Worm (Caenorhabditis elegans) whole organism, young adult: ENCODE results near the gene jamp-1.
A peak's percentile ranks its signal among the peaks of the same experiment; 100 is the strongest.

Source experiments
- B0261.1 ChIP-seq: sonication (generic microtip); optimal IDR thresholded peaks from 2 replicates; lab custom pipeline; 2016; ENCODE audit warnings: mild to moderate bottlenecking, missing genetic modification characterization, moderate library complexity, missing compliant biosample characterization
- B0336.3 ChIP-seq: fragments of 200-800 bp; sonication (Bioruptor generic); IDR thresholded peaks from 2 replicates; pipeline ENCODE4 v1.3.6; 2022; ENCODE audit warnings: missing genetic modification characterization, missing compliant biosample characterization
- D2030.7 ChIP-seq: fragments of 200-800 bp; sonication (Bioruptor generic); IDR thresholded peaks from 2 replicates; pipeline ENCODE4 v1.3.6; 2022; ENCODE audit warnings: missing genetic modification reagents, missing genetic modification characterization, missing compliant biosample characterization
- F23B12.7 ChIP-seq: sonication (generic microtip); optimal IDR thresholded peaks from 2 replicates; lab custom pipeline; 2017; ENCODE audit warnings: missing genetic modification characterization, mild to moderate bottlenecking, missing compliant biosample characterization, antibody characterized with exemption, moderate library complexity; ENCODE audit not compliant: insufficient read depth
- F33H1.4 ChIP-seq: fragments of 200-800 bp; sonication (Bioruptor generic); IDR thresholded peaks from 2 replicates; pipeline ENCODE4 v1.3.6; 2022; ENCODE audit warnings: missing genetic modification reagents, missing genetic modification characterization, missing compliant biosample characterization
- F52B5.7 ChIP-seq: sonication (generic microtip); optimal IDR thresholded peaks from 2 replicates; lab custom pipeline; 2016; ENCODE audit warnings: mild to moderate bottlenecking, missing genetic modification characterization, missing compliant biosample characterization
- K12H6.12 ChIP-seq: fragments of 200-800 bp; sonication (Bioruptor generic); optimal IDR thresholded peaks from 2 replicates; lab custom pipeline; 2018; ENCODE audit warnings: mild to moderate bottlenecking, missing genetic modification characterization, missing compliant biosample characterization
- akir-1 ChIP-seq: fragments of 200-800 bp; sonication (Bioruptor generic); optimal IDR thresholded peaks from 2 replicates; lab custom pipeline; 2018; ENCODE audit warnings: mild to moderate bottlenecking, missing genetic modification characterization, moderate library complexity, missing compliant biosample characterization
- ama-1 ChIP-seq, 3 experiments: fragments of 150-350 bp in 1 of 3; sonication (generic microtip) in 2 of 3; optimal IDR thresholded peaks; 2 replicates each; lab custom pipeline; 2014 to 2018; ENCODE audit warnings: missing biosample characterization in 2 of 3, missing genetic modification characterization in 2 of 3, missing genetic modification reagents in 2 of 3
- aptf-2 ChIP-seq: fragments of 200-800 bp; sonication (Bioruptor generic); conservative IDR thresholded peaks from 2 replicates; pipeline ENCODE4 v1.3.6; 2022; ENCODE audit warnings: missing genetic modification reagents, missing genetic modification characterization, missing compliant biosample characterization
- aptf-3 ChIP-seq: fragments of 200-800 bp; sonication (Bioruptor generic); IDR thresholded peaks from 2 replicates; pipeline ENCODE4 v1.3.6; 2022; ENCODE audit warnings: missing genetic modification characterization, missing compliant biosample characterization
- attf-3 ChIP-seq: fragments of 200-800 bp; sonication (Bioruptor generic); conservative IDR thresholded peaks from 2 replicates; pipeline ENCODE4 v1.3.6; 2022; ENCODE audit warnings: missing genetic modification reagents, missing genetic modification characterization, missing compliant biosample characterization
- attf-5 ChIP-seq: fragments of 200-800 bp; sonication (Bioruptor generic); optimal IDR thresholded peaks from 2 replicates; lab custom pipeline; 2018; ENCODE audit warnings: mild to moderate bottlenecking, missing genetic modification characterization, missing compliant biosample characterization
- attf-6 ChIP-seq: fragments of 200-800 bp; sonication (Bioruptor generic); IDR thresholded peaks from 2 replicates; pipeline ENCODE4 v1.3.6; 2022; ENCODE audit warnings: missing genetic modification reagents, missing genetic modification characterization, missing compliant biosample characterization
- bed-1 ChIP-seq: fragments of 200-800 bp; sonication (Bioruptor generic); IDR thresholded peaks from 2 replicates; pipeline ENCODE4 v1.3.6; 2022; ENCODE audit warnings: missing genetic modification reagents, missing genetic modification characterization, missing compliant biosample characterization
- cebp-2 ChIP-seq: fragments of 200-800 bp; sonication (Bioruptor generic); IDR thresholded peaks from 2 replicates; pipeline ENCODE4 v1.3.6; 2022; ENCODE audit warnings: missing genetic modification characterization, missing compliant biosample characterization
- ceh-100 ChIP-seq: fragments of 200-800 bp; sonication (Bioruptor generic); IDR thresholded peaks from 2 replicates; pipeline ENCODE4 v1.3.6; 2022; ENCODE audit warnings: missing genetic modification reagents, missing genetic modification characterization, missing compliant biosample characterization
- ceh-27 ChIP-seq: fragments of 200-800 bp; sonication (Bioruptor generic); optimal IDR thresholded peaks from 2 replicates; lab custom pipeline; 2018; ENCODE audit warnings: mild to moderate bottlenecking, missing genetic modification characterization, moderate library complexity, missing compliant biosample characterization
- ceh-40 ChIP-seq: fragments of 200-800 bp; sonication (Bioruptor generic); IDR thresholded peaks from 2 replicates; pipeline ENCODE4 v1.3.6; 2022; ENCODE audit warnings: missing genetic modification characterization, missing compliant biosample characterization
- egl-18 ChIP-seq: fragments of 200-800 bp; sonication (Bioruptor generic); IDR thresholded peaks from 2 replicates; pipeline ENCODE4 v1.3.6; 2022; ENCODE audit warnings: missing genetic modification reagents, missing genetic modification characterization, missing compliant biosample characterization
- him-1 ChIP-seq: sonication (generic microtip); optimal IDR thresholded peaks from 2 replicates; lab custom pipeline; 2016; ENCODE audit warnings: missing genotype, missing genetic modification reagents, missing genetic modification characterization, missing compliant biosample characterization
- hmg-1.2 ChIP-seq: fragments of 200-800 bp; sonication (Bioruptor generic); IDR thresholded peaks from 2 replicates; pipeline ENCODE4 v1.3.6; 2022; ENCODE audit warnings: missing genetic modification reagents, missing genetic modification characterization, missing compliant biosample characterization
- hmg-20 ChIP-seq: fragments of 200-800 bp; sonication (Bioruptor generic); IDR thresholded peaks from 2 replicates; pipeline ENCODE4 v1.3.6; 2022; ENCODE audit warnings: missing genetic modification reagents, missing genetic modification characterization, missing compliant biosample characterization
- hsf-1 ChIP-seq: fragments of 200-800 bp; sonication (Bioruptor generic); IDR thresholded peaks from 2 replicates; pipeline ENCODE4 v1.3.6; 2022; ENCODE audit warnings: missing genetic modification reagents, missing genetic modification characterization, missing compliant biosample characterization
- let-526 ChIP-seq: fragments of 200-800 bp; sonication (Bioruptor generic); IDR thresholded peaks from 2 replicates; pipeline ENCODE4 v1.3.6; 2022; ENCODE audit warnings: missing genetic modification reagents, missing genetic modification characterization, missing compliant biosample characterization
- lin-35 ChIP-seq, 3 experiments: fragments of 150-350 bp in 2 of 3; sonication (generic microtip) in 1 of 3; optimal IDR thresholded peaks; 2 replicates each; lab custom pipeline; 2014 to 2018; ENCODE audit warnings: missing biosample characterization in 3 of 3, missing genetic modification characterization in 3 of 3, missing genetic modification reagents in 3 of 3
- lin-54 ChIP-seq: fragments of 200-800 bp; sonication (Bioruptor generic); optimal IDR thresholded peaks from 2 replicates; lab custom pipeline; 2018; ENCODE audit warnings: mild to moderate bottlenecking, missing genetic modification characterization, missing compliant biosample characterization
- lir-1 ChIP-seq: fragments of 200-800 bp; sonication (Bioruptor generic); conservative IDR thresholded peaks from 2 replicates; pipeline ENCODE4 v1.3.6; 2022; ENCODE audit warnings: missing genetic modification reagents, missing genetic modification characterization, missing compliant biosample characterization
- lsl-1 ChIP-seq: fragments of 200-800 bp; sonication (Bioruptor generic); optimal IDR thresholded peaks from 2 replicates; lab custom pipeline; 2018; ENCODE audit warnings: mild to moderate bottlenecking, missing genetic modification characterization, moderate library complexity, missing compliant biosample characterization
- lsy-27 ChIP-seq: sonication (generic microtip); optimal IDR thresholded peaks from 2 replicates; lab custom pipeline; 2017; ENCODE audit warnings: missing genetic modification characterization, mild to moderate bottlenecking, missing compliant biosample characterization, antibody characterized with exemption, missing genotype, borderline replicate concordance; ENCODE audit not compliant: insufficient read depth
- nfya-2 ChIP-seq: fragments of 200-800 bp; sonication (Bioruptor generic); IDR thresholded peaks from 2 replicates; pipeline ENCODE4 v1.3.6; 2022; ENCODE audit warnings: missing genetic modification reagents, missing genetic modification characterization, missing compliant biosample characterization
- nfyb-1 ChIP-seq: fragments of 200-800 bp; sonication (Bioruptor generic); IDR thresholded peaks from 2 replicates; pipeline ENCODE4 v1.3.6; 2022; ENCODE audit warnings: missing genetic modification reagents, missing genetic modification characterization, missing compliant biosample characterization
- nhr-120 ChIP-seq: fragments of 200-800 bp; sonication (Bioruptor generic); IDR thresholded peaks from 2 replicates; pipeline ENCODE4 v1.3.6; 2022; ENCODE audit warnings: missing genetic modification characterization, missing compliant biosample characterization
- nhr-27 ChIP-seq: fragments of 200-800 bp; sonication (Bioruptor generic); optimal IDR thresholded peaks from 2 replicates; lab custom pipeline; 2018; ENCODE audit warnings: mild to moderate bottlenecking, missing genetic modification characterization, moderate library complexity, missing compliant biosample characterization
- nhr-80 ChIP-seq: sonication (generic microtip); optimal IDR thresholded peaks from 2 replicates; lab custom pipeline; 2016; ENCODE audit warnings: missing genetic modification characterization, missing compliant biosample characterization
- rcor-1 ChIP-seq: fragments of 200-800 bp; sonication (Bioruptor generic); IDR thresholded peaks from 2 replicates; pipeline ENCODE4 v1.3.6; 2022; ENCODE audit warnings: missing genetic modification reagents, missing genetic modification characterization, missing compliant biosample characterization
- rec-8 ChIP-seq, 2 experiments: sonication (generic microtip); optimal IDR thresholded peaks; 2 replicates each; lab custom pipeline; 2016; ENCODE audit warnings: mild to moderate bottlenecking in 2 of 2, missing genetic modification characterization in 2 of 2, missing genetic modification reagents in 2 of 2, missing genotype in 2 of 2, missing biosample characterization in 1 of 2, missing compliant biosample characterization in 1 of 2, moderate library complexity in 1 of 2
- repo-1 ChIP-seq: sonication (generic microtip); optimal IDR thresholded peaks from 2 replicates; lab custom pipeline; 2017; ENCODE audit warnings: mild to moderate bottlenecking, missing genetic modification characterization, missing compliant biosample characterization
- sea-2 ChIP-seq: fragments of 200-800 bp; sonication (Bioruptor generic); IDR thresholded peaks from 2 replicates; pipeline ENCODE4 v1.3.6; 2022; ENCODE audit warnings: missing genetic modification characterization, missing compliant biosample characterization
- snpc-1.1 ChIP-seq: sonication (generic microtip); optimal IDR thresholded peaks from 2 replicates; lab custom pipeline; 2017; ENCODE audit warnings: missing genetic modification characterization, mild to moderate bottlenecking, missing compliant biosample characterization, antibody characterized with exemption, moderate library complexity, missing genotype, missing genetic modification reagents; ENCODE audit not compliant: insufficient read depth
- snpc-1.3 ChIP-seq: sonication (generic microtip); optimal IDR thresholded peaks from 2 replicates; lab custom pipeline; 2017; ENCODE audit warnings: missing genetic modification characterization, mild to moderate bottlenecking, missing compliant biosample characterization, antibody characterized with exemption, moderate library complexity, missing genotype, missing genetic modification reagents; ENCODE audit not compliant: insufficient read depth
- somi-1 ChIP-seq: fragments of 200-800 bp; sonication (Bioruptor generic); optimal IDR thresholded peaks from 2 replicates; lab custom pipeline; 2018; ENCODE audit warnings: mild to moderate bottlenecking, missing genetic modification characterization, missing compliant biosample characterization
- unc-130 ChIP-seq: sonication (generic microtip); optimal IDR thresholded peaks from 2 replicates; lab custom pipeline; 2016; ENCODE audit warnings: missing genetic modification reagents, missing genetic modification characterization, missing compliant biosample characterization
- unc-62 ChIP-seq: fragments of 150-350 bp; optimal IDR thresholded peaks from 2 replicates; lab custom pipeline; 2014; ENCODE audit warnings: missing biosample characterization, missing genetic modification reagents, missing genetic modification characterization
- xnd-1 ChIP-seq: sonication (generic microtip); optimal IDR thresholded peaks from 2 replicates; lab custom pipeline; 2016; ENCODE audit warnings: missing genotype, missing genetic modification reagents, missing genetic modification characterization, missing compliant biosample characterization
- zim-3 ChIP-seq: sonication (generic microtip); optimal IDR thresholded peaks from 2 replicates; lab custom pipeline; 2017; ENCODE audit warnings: mild to moderate bottlenecking, missing genetic modification characterization, moderate library complexity, missing compliant biosample characterization
- ztf-18 ChIP-seq: sonication (generic microtip); optimal IDR thresholded peaks from 2 replicates; lab custom pipeline; 2016; ENCODE audit warnings: missing genotype, mild to moderate bottlenecking, missing genetic modification characterization, missing compliant biosample characterization

Gene jamp-1

DNA sequence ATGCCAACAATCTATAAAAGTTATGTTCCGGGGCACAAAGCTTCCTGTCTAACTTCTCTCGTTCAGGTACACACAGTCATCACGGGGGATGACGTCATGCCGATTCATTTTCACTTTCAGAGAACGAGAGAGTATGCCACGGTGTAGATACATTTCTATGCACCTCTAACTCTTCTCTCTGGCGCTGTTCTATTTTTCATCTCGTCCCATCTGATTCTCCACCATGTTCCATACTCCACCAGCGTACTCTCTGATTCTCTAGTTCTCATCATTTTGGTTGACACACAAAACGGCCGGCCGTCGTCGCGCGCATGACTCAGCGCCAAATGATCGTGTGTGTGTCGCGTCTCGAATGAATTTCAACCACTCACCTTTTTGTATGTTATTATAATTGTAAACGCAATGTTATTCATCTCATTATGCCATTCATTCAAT is 50.7 kb downstream of the jamp-1 start (continued):
- TF ChIP-seq lsy-27 (tag; lab: Kevin White, UChicago) (no peak), nfya-2 (GFP tag; lab: Robert Waterston, UW) (no peak), attf-5 (GFP tag; lab: Kevin White, UChicago) (peak; percentile 93), bed-1 (GFP tag; lab: Robert Waterston, UW) (no peak), akir-1 (peak; percentile 13), ceh-40 (GFP tag; lab: Robert Waterston, UW) (no peak), unc-130 (GFP tag; lab: Kevin White, UChicago) (no peak), nhr-27 (no peak), sea-2 (no peak), somi-1 (GFP tag; lab: Kevin White, UChicago) (peak; percentile 78), ztf-18 (tag; lab: Kevin White, UChicago) (peak; percentile 64), F52B5.7 (no peak), lin-54 (GFP tag; lab: Kevin White, UChicago) (peak; percentile 76), ceh-100 (GFP tag; lab: Robert Waterston, UW) (no peak), repo-1 (peak; percentile 77), K12H6.12 (tag; lab: Kevin White, UChicago) (peak; percentile 87), rcor-1 (GFP tag; lab: Robert Waterston, UW) (peak; percentile 37; the same call in 1 of the 2 replicates), F33H1.4 (GFP tag; lab: Robert Waterston, UW) (no peak), B0261.1 (tag; lab: Kevin White, UChicago) (no peak), snpc-1.3 (tag; lab: Kevin White, UChicago) (no peak), ceh-27 (GFP tag; lab: Kevin White, UChicago) (peak; percentile 80), him-1 (tag; lab: Kevin White, UChicago) (no peak), lir-1 (GFP tag; lab: Robert Waterston, UW) (peak; percentile 81), lin-35 (GFP tag; optimal IDR thresholded peaks at IDR 0.05; lab: Kevin White, UChicago) (peak in 1 of 3 experiments; percentile 59), F23B12.7 (tag; lab: Kevin White, UChicago) (no peak), nhr-80 (tag; lab: Kevin White, UChicago) (peak; percentile 97), rec-8 (tag; optimal IDR thresholded peaks at IDR 0.05; lab: Kevin White, UChicago) (no peak), hmg-1.2 (GFP tag; lab: Robert Waterston, UW) (peak; percentile 95), cebp-2 (GFP tag; lab: Robert Waterston, UW) (0 out of 2 replicates have a peak, but pooled peaks have one; percentile 73), hsf-1 (GFP tag; lab: Robert Waterston, UW) (peak; percentile 57; the same call in 1 of the 2 replicates), aptf-2 (GFP tag; lab: Robert Waterston, UW) (no peak), B0336.3 (peak; percentile 93), attf-3 (GFP tag; lab: Robert Waterston, UW) (peak; percentile 62), aptf-3 (no peak), lsl-1 (no peak), snpc-1.1 (no peak), nfyb-1 (GFP tag; lab: Robert Waterston, UW) (peak; percentile 91), nhr-120 (GFP tag; lab: Robert Waterston, UW) (no peak), hmg-20 (GFP tag; lab: Robert Waterston, UW) (0 out of 2 replicates have a peak, but pooled peaks have one; percentile 13), xnd-1 (tag; lab: Kevin White, UChicago) (no peak), egl-18 (GFP tag; lab: Robert Waterston, UW) (0 out of 2 replicates have a peak, but pooled peaks have one; percentile 21), D2030.7 (no peak), zim-3 (tag; lab: Kevin White, UChicago) (no peak), unc-62 (peak; percentile 25), attf-6 (GFP tag; lab: Robert Waterston, UW) (no peak), ama-1 (optimal IDR thresholded peaks at IDR 0.05; lab: Kevin White, UChicago) (no peak), ama-1 (GFP tag; optimal IDR thresholded peaks at IDR 0.05; lab: Kevin White, UChicago) (no peak), let-526 (GFP tag; lab: Robert Waterston, UW) (peak; percentile 80; the same call in 1 of the 2 replicates)
